Worm (Caenorhabditis elegans) whole organism, young adult: ENCODE measurements around the gene K03D3.2.

Experiments
- F10E7.11 ChIP-seq: sonication (generic microtip); optimal IDR thresholded peaks from 2 replicates; lab custom pipeline; 2017; ENCODE audit warnings: mild to moderate bottlenecking, missing genetic modification characterization, moderate library complexity, missing compliant biosample characterization
- F23B12.7 ChIP-seq: sonication (generic microtip); optimal IDR thresholded peaks from 2 replicates; lab custom pipeline; 2017; ENCODE audit warnings: missing genetic modification characterization, mild to moderate bottlenecking, missing compliant biosample characterization, antibody characterized with exemption, moderate library complexity; ENCODE audit not compliant: insufficient read depth
- F37B4.10 ChIP-seq: fragments of 200-800 bp; sonication (Bioruptor generic); IDR thresholded peaks from 2 replicates; pipeline ENCODE4 v1.3.6; 2022; ENCODE audit warnings: missing genetic modification characterization, missing compliant biosample characterization
- F39B2.1 ChIP-seq: fragments of 200-800 bp; sonication (Bioruptor generic); IDR thresholded peaks from 2 replicates; pipeline ENCODE4 v1.3.6; 2022; ENCODE audit warnings: missing genetic modification reagents, missing genetic modification characterization, missing compliant biosample characterization
- F49E8.2 ChIP-seq: sonication (generic microtip); optimal IDR thresholded peaks from 3 replicates; lab custom pipeline; 2017; ENCODE audit warnings: missing genetic modification characterization, mild to moderate bottlenecking, missing compliant biosample characterization, antibody characterized with exemption, moderate library complexity; ENCODE audit not compliant: insufficient read depth
- F52B5.7 ChIP-seq: sonication (generic microtip); optimal IDR thresholded peaks from 2 replicates; lab custom pipeline; 2016; ENCODE audit warnings: mild to moderate bottlenecking, missing genetic modification characterization, missing compliant biosample characterization
- F57C9.4 ChIP-seq: sonication (generic microtip); optimal IDR thresholded peaks from 2 replicates; lab custom pipeline; 2017; ENCODE audit warnings: mild to moderate bottlenecking, missing genetic modification characterization, missing compliant biosample characterization
- K11D2.4 ChIP-seq: fragments of 200-800 bp; sonication (Bioruptor generic); IDR thresholded peaks from 2 replicates; pipeline ENCODE4 v1.3.6; 2022; ENCODE audit warnings: missing genetic modification reagents, missing genetic modification characterization, missing compliant biosample characterization
- T07F8.4 ChIP-seq: sonication (generic microtip); optimal IDR thresholded peaks from 2 replicates; lab custom pipeline; 2016; ENCODE audit warnings: mild to moderate bottlenecking, missing genetic modification characterization, moderate library complexity, missing compliant biosample characterization
- Y53F4B.3 ChIP-seq: fragments of 200-800 bp; sonication (Bioruptor generic); IDR thresholded peaks from 2 replicates; pipeline ENCODE4 v1.3.6; 2022; ENCODE audit warnings: missing genetic modification reagents, missing genetic modification characterization, missing compliant biosample characterization
- Y95B8A.8 ChIP-seq: fragments of 200-800 bp; sonication (Bioruptor generic); IDR thresholded peaks from 2 replicates; pipeline ENCODE4 v1.3.6; 2022; ENCODE audit warnings: missing genetic modification reagents, missing genetic modification characterization, missing compliant biosample characterization
- ZK185.1 ChIP-seq: sonication (generic microtip); optimal IDR thresholded peaks from 2 replicates; lab custom pipeline; 2016; ENCODE audit warnings: mild to moderate bottlenecking, missing genetic modification characterization, missing compliant biosample characterization; ENCODE audit not compliant: poor library complexity, severe bottlenecking
- atf-7 ChIP-seq: sonication (generic microtip); optimal IDR thresholded peaks from 2 replicates; lab custom pipeline; 2017; ENCODE audit warnings: mild to moderate bottlenecking, missing genetic modification characterization, missing compliant biosample characterization
- athp-1 ChIP-seq: sonication (generic microtip); optimal IDR thresholded peaks from 2 replicates; lab custom pipeline; 2017; ENCODE audit warnings: mild to moderate bottlenecking, missing genetic modification characterization, missing compliant biosample characterization
- attf-5 ChIP-seq: fragments of 200-800 bp; sonication (Bioruptor generic); optimal IDR thresholded peaks from 2 replicates; lab custom pipeline; 2018; ENCODE audit warnings: mild to moderate bottlenecking, missing genetic modification characterization, missing compliant biosample characterization
- attf-6 ChIP-seq: fragments of 200-800 bp; sonication (Bioruptor generic); IDR thresholded peaks from 2 replicates; pipeline ENCODE4 v1.3.6; 2022; ENCODE audit warnings: missing genetic modification reagents, missing genetic modification characterization, missing compliant biosample characterization
- bed-1 ChIP-seq: fragments of 200-800 bp; sonication (Bioruptor generic); IDR thresholded peaks from 2 replicates; pipeline ENCODE4 v1.3.6; 2022; ENCODE audit warnings: missing genetic modification reagents, missing genetic modification characterization, missing compliant biosample characterization
- ceh-27 ChIP-seq: fragments of 200-800 bp; sonication (Bioruptor generic); optimal IDR thresholded peaks from 2 replicates; lab custom pipeline; 2018; ENCODE audit warnings: mild to moderate bottlenecking, missing genetic modification characterization, moderate library complexity, missing compliant biosample characterization
- ceh-40 ChIP-seq: fragments of 200-800 bp; sonication (Bioruptor generic); IDR thresholded peaks from 2 replicates; pipeline ENCODE4 v1.3.6; 2022; ENCODE audit warnings: missing genetic modification characterization, missing compliant biosample characterization
- ceh-58 ChIP-seq: fragments of 200-800 bp; sonication (Bioruptor generic); IDR thresholded peaks from 2 replicates; pipeline ENCODE4 v1.3.6; 2022; ENCODE audit warnings: missing genetic modification characterization, missing compliant biosample characterization
- ceh-79 ChIP-seq: sonication (generic microtip); optimal IDR thresholded peaks from 2 replicates; lab custom pipeline; 2017; ENCODE audit warnings: mild to moderate bottlenecking, missing genetic modification characterization, missing compliant biosample characterization
- dox-1 ChIP-seq: fragments of 200-800 bp; sonication (Bioruptor generic); IDR thresholded peaks from 2 replicates; pipeline ENCODE4 v1.3.6; 2022; ENCODE audit warnings: missing genetic modification reagents, missing genetic modification characterization, missing compliant biosample characterization
- efl-1 ChIP-seq: fragments of 150-350 bp; optimal IDR thresholded peaks from 2 replicates; lab custom pipeline; 2014; ENCODE audit warnings: missing biosample characterization, missing genetic modification reagents, missing genetic modification characterization
- egl-18 ChIP-seq: fragments of 200-800 bp; sonication (Bioruptor generic); IDR thresholded peaks from 2 replicates; pipeline ENCODE4 v1.3.6; 2022; ENCODE audit warnings: missing genetic modification reagents, missing genetic modification characterization, missing compliant biosample characterization
- egl-44 ChIP-seq: fragments of 200-800 bp; sonication (Bioruptor generic); IDR thresholded peaks from 2 replicates; pipeline ENCODE4 v1.3.6; 2022; ENCODE audit warnings: missing genetic modification reagents, missing genetic modification characterization, missing compliant biosample characterization
- fkh-3 ChIP-seq: sonication (generic microtip); optimal IDR thresholded peaks from 2 replicates; lab custom pipeline; 2016; ENCODE audit warnings: mild to moderate bottlenecking, missing genetic modification characterization, missing compliant biosample characterization
- gei-17 ChIP-seq: fragments of 200-800 bp; sonication (Bioruptor generic); optimal IDR thresholded peaks from 2 replicates; lab custom pipeline; 2018; ENCODE audit warnings: mild to moderate bottlenecking, missing genetic modification characterization, missing compliant biosample characterization
- hmg-1.2 ChIP-seq: fragments of 200-800 bp; sonication (Bioruptor generic); IDR thresholded peaks from 2 replicates; pipeline ENCODE4 v1.3.6; 2022; ENCODE audit warnings: missing genetic modification reagents, missing genetic modification characterization, missing compliant biosample characterization
- hmg-20 ChIP-seq: fragments of 200-800 bp; sonication (Bioruptor generic); IDR thresholded peaks from 2 replicates; pipeline ENCODE4 v1.3.6; 2022; ENCODE audit warnings: missing genetic modification reagents, missing genetic modification characterization, missing compliant biosample characterization
- hsf-1 ChIP-seq: fragments of 200-800 bp; sonication (Bioruptor generic); IDR thresholded peaks from 2 replicates; pipeline ENCODE4 v1.3.6; 2022; ENCODE audit warnings: missing genetic modification reagents, missing genetic modification characterization, missing compliant biosample characterization
- let-607 ChIP-seq, 2 experiments: fragments of 200-800 bp in 1 of 2; sonication (Bioruptor generic) in 1 of 2; sonication (generic microtip) in 1 of 2; optimal IDR thresholded peaks; 2 replicates each; lab custom pipeline; 2016 to 2018; ENCODE audit warnings: mild to moderate bottlenecking in 2 of 2, missing compliant biosample characterization in 2 of 2, missing genetic modification characterization in 2 of 2, moderate library complexity in 2 of 2, missing genotype in 1 of 2
- lin-54 ChIP-seq: fragments of 200-800 bp; sonication (Bioruptor generic); optimal IDR thresholded peaks from 2 replicates; lab custom pipeline; 2018; ENCODE audit warnings: mild to moderate bottlenecking, missing genetic modification characterization, missing compliant biosample characterization
- madf-3 ChIP-seq: fragments of 200-800 bp; sonication (Bioruptor generic); IDR thresholded peaks from 2 replicates; pipeline ENCODE4 v1.3.6; 2022; ENCODE audit warnings: missing genetic modification reagents, missing genetic modification characterization, missing compliant biosample characterization
- madf-6 ChIP-seq: fragments of 200-800 bp; sonication (Bioruptor generic); IDR thresholded peaks from 2 replicates; pipeline ENCODE4 v1.3.6; 2022; ENCODE audit warnings: missing genetic modification reagents, missing genetic modification characterization, missing compliant biosample characterization
- mxl-1 ChIP-seq: sonication (generic microtip); optimal IDR thresholded peaks from 2 replicates; lab custom pipeline; 2016; ENCODE audit warnings: missing genetic modification characterization, missing compliant biosample characterization
- nfyb-1 ChIP-seq: fragments of 200-800 bp; sonication (Bioruptor generic); IDR thresholded peaks from 2 replicates; pipeline ENCODE4 v1.3.6; 2022; ENCODE audit warnings: missing genetic modification reagents, missing genetic modification characterization, missing compliant biosample characterization
- nhr-120 ChIP-seq: fragments of 200-800 bp; sonication (Bioruptor generic); IDR thresholded peaks from 2 replicates; pipeline ENCODE4 v1.3.6; 2022; ENCODE audit warnings: missing genetic modification characterization, missing compliant biosample characterization
- repo-1 ChIP-seq: sonication (generic microtip); optimal IDR thresholded peaks from 2 replicates; lab custom pipeline; 2017; ENCODE audit warnings: mild to moderate bottlenecking, missing genetic modification characterization, missing compliant biosample characterization
- snpc-1.3 ChIP-seq: sonication (generic microtip); optimal IDR thresholded peaks from 2 replicates; lab custom pipeline; 2017; ENCODE audit warnings: missing genetic modification characterization, mild to moderate bottlenecking, missing compliant biosample characterization, antibody characterized with exemption, moderate library complexity, missing genotype, missing genetic modification reagents; ENCODE audit not compliant: insufficient read depth
- tbp1 ChIP-seq: fragments of 200-800 bp; sonication (Bioruptor generic); optimal IDR thresholded peaks from 2 replicates; lab custom pipeline; 2018; ENCODE audit warnings: mild to moderate bottlenecking, missing genetic modification characterization, missing compliant biosample characterization
- tlf-1 ChIP-seq: fragments of 200-800 bp; sonication (Bioruptor generic); optimal IDR thresholded peaks from 2 replicates; lab custom pipeline; 2018; ENCODE audit warnings: mild to moderate bottlenecking, missing genetic modification characterization, missing compliant biosample characterization
- unc-62 ChIP-seq: fragments of 150-350 bp; optimal IDR thresholded peaks from 2 replicates; lab custom pipeline; 2014; ENCODE audit warnings: missing biosample characterization, missing genetic modification reagents, missing genetic modification characterization
- xnd-1 ChIP-seq: sonication (generic microtip); optimal IDR thresholded peaks from 2 replicates; lab custom pipeline; 2016; ENCODE audit warnings: missing genotype, missing genetic modification reagents, missing genetic modification characterization, missing compliant biosample characterization
- ztf-18 ChIP-seq: sonication (generic microtip); optimal IDR thresholded peaks from 2 replicates; lab custom pipeline; 2016; ENCODE audit warnings: missing genotype, mild to moderate bottlenecking, missing genetic modification characterization, missing compliant biosample characterization

Gene K03D3.2

ce11 chrIV:16298851-16299250, 29.6 kb downstream of the K03D3.2 start, which contains the start of gene srz-72 (continued):
- TF ChIP-seq snpc-1.3: no peak

- no peak for TF ChIP-seq hsf-1 (GFP tag; lab: Robert Waterston, UW)
- no peak for TF ChIP-seq hmg-1.2 (GFP tag; lab: Robert Waterston, UW)
- TF ChIP-seq ceh-27 (GFP tag; lab: Kevin White, UChicago): no peak
- TF ChIP-seq tlf-1 (GFP tag; lab: Kevin White, UChicago): no peak
- no peak for TF ChIP-seq atf-7 (tag; lab: Kevin White, UChicago)
- TF ChIP-seq K11D2.4: no peak
- no peak for TF ChIP-seq F49E8.2
- TF ChIP-seq F23B12.7 (tag; lab: Kevin White, UChicago): no peak
- no peak for TF ChIP-seq bed-1
- TF ChIP-seq athp-1: no peak
- TF ChIP-seq madf-6 (GFP tag; lab: Robert Waterston, UW): no peak
- TF ChIP-seq xnd-1 (tag; lab: Kevin White, UChicago): no peak
- no peak for TF ChIP-seq madf-3 (GFP tag; lab: Robert Waterston, UW)
- TF ChIP-seq hmg-20 (GFP tag; lab: Robert Waterston, UW): no peak
- no peak for TF ChIP-seq ztf-18 (tag; lab: Kevin White, UChicago)
- no peak for TF ChIP-seq ceh-40 (GFP tag; lab: Robert Waterston, UW)
These were observed 34.5 kb downstream of the K03D3.2 start for ce11 chrIV:16293889-16294288.

- TF ChIP-seq attf-5 (no peak), gei-17 (GFP tag; lab: Kevin White, UChicago) (no peak), mxl-1 (no peak), madf-6 (GFP tag; lab: Robert Waterston, UW) (no peak), ceh-58 (GFP tag; lab: Robert Waterston, UW) (no peak), Y95B8A.8 (GFP tag; lab: Robert Waterston, UW) (no peak), egl-18 (GFP tag; lab: Robert Waterston, UW) (no peak), fkh-3 (tag; lab: Kevin White, UChicago) (no peak), F37B4.10 (GFP tag; lab: Robert Waterston, UW) (no peak), athp-1 (no peak), let-607 (tag; optimal IDR thresholded peaks at IDR 0.05; lab: Kevin White, UChicago) (no peak), attf-6 (GFP tag; lab: Robert Waterston, UW) (no peak), dox-1 (GFP tag; lab: Robert Waterston, UW) (no peak), nhr-120 (GFP tag; lab: Robert Waterston, UW) (no peak), ceh-79 (tag; lab: Kevin White, UChicago) (no peak), F10E7.11 (tag; lab: Kevin White, UChicago) (no peak), F57C9.4 (no peak), unc-62 (GFP tag; lab: Kevin White, UChicago) (no peak)
These were observed 37.7 kb downstream of the K03D3.2 start, which contains the start of gene srz-75 for ce11 chrIV:16290745-16291144. Gene srz-75, minus strand, starts transcription at chrIV:16290845.

- TF ChIP-seq ceh-40 (GFP tag; lab: Robert Waterston, UW) (no peak), efl-1 (GFP tag; lab: Kevin White, UChicago) (no peak), nfyb-1 (GFP tag; lab: Robert Waterston, UW) (no peak), mxl-1 (no peak), Y53F4B.3 (no peak), ceh-58 (GFP tag; lab: Robert Waterston, UW) (no peak), F39B2.1 (no peak), T07F8.4 (tag; lab: Kevin White, UChicago) (no peak), repo-1 (tag; lab: Kevin White, UChicago) (no peak), tbp1 (GFP tag; lab: Kevin White, UChicago) (no peak), ceh-79 (tag; lab: Kevin White, UChicago) (no peak), lin-54 (no peak), ceh-27 (GFP tag; lab: Kevin White, UChicago) (no peak), ZK185.1 (tag; lab: Kevin White, UChicago) (no peak), F52B5.7 (tag; lab: Kevin White, UChicago) (no peak), egl-44 (GFP tag; lab: Robert Waterston, UW) (no peak), F57C9.4 (no peak)
These were observed 47.8 kb downstream of the K03D3.2 start, which contains the start of gene clec-191 for ce11 chrIV:16280614-16281013. Gene clec-191, minus strand, starts transcription at chrIV:16280714.
